Worm (Caenorhabditis elegans) whole organism, early embryonic: ENCODE data around the gene str-2.

Experiments
- ama-1 ChIP-seq: fragments of 150-350 bp; optimal IDR thresholded peaks from 2 replicates; lab custom pipeline; 2014
- sea-1 ChIP-seq: fragments of 200-800 bp; sonication (Bioruptor generic); conservative IDR thresholded peaks from 2 replicates; pipeline ENCODE4 v1.3.6; 2022; ENCODE audit warnings: missing genetic modification characterization, missing compliant biosample characterization

DNA sequence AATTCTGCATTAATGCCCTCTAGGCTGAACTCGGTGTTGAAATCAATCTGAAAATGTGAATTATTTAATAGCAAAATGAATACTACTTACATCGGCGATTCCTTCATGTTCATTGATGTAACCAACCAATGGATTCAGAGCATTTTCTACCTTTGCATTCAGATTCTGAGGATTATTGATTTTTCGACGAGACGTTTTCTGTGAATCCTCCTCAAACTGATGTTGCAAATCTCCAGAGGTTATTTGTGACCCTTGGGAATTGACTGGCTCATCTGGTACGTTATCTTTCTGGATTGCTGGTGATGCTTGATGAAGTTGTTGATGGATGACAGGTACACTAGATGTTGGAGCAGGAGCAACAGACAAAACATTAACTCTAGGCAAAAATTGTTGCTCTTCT is 42.0 kb downstream of the str-2 start:
- TF ChIP-seq ama-1 (lab: Kevin White, UChicago): no peak
- TF ChIP-seq sea-1 (GFP tag; lab: Robert Waterston, UW): no peak
